Fruit fly (Drosophila melanogaster): ENCODE measurements around the gene Wnt10.

Gene Wnt10

dm6 chr2L:7387813-7388558 is 24.8 kb downstream of the Wnt10 start, which contains the start of the genes CG5149 and gudu (continued):
- TF ChIP-seq pfk (GFP tag; optimal IDR thresholded peaks at IDR 0.05), result no peak
- TF ChIP-seq chm (GFP tag; IDR thresholded peaks at IDR 0.05), result no peak
- no peak for TF ChIP-seq danr (GFP tag; IDR thresholded peaks at IDR 0.05)
- TF ChIP-seq lola (GFP tag; optimal IDR thresholded peaks at IDR 0.05), result no peak
- TF ChIP-seq gcm2 (GFP tag; optimal IDR thresholded peaks at IDR 0.05), result no peak
- TF ChIP-seq CkIIα-i1 (GFP tag; IDR thresholded peaks at IDR 0.05), result no peak
- TF ChIP-seq CG9817 (tag; optimal IDR thresholded peaks at IDR 0.05), result no peak
- TF ChIP-seq pan (optimal IDR thresholded peaks at IDR 0.05), result no peak
- TF ChIP-seq pan (GFP tag; optimal IDR thresholded peaks at IDR 0.05 in 1 of 2, IDR thresholded peaks at IDR 0.05 in 1 of 2), result no peak
- no peak for TF ChIP-seq CG11696 (GFP tag; IDR thresholded peaks at IDR 0.05)
- peak; percentile 93 for TF ChIP-seq CG13287 (GFP tag; IDR thresholded peaks at IDR 0.05; ENCODE audit: partially characterized antibody)
- no peak for TF ChIP-seq CG3726 (GFP tag; IDR thresholded peaks at IDR 0.05)
- no peak for TF ChIP-seq CG15696 (tag; optimal IDR thresholded peaks at IDR 0.05)
- TF ChIP-seq Nf-YB (GFP tag; optimal IDR thresholded peaks at IDR 0.05), result no peak
- no peak for TF ChIP-seq disco-r (GFP tag; optimal IDR thresholded peaks at IDR 0.05)
- TF ChIP-seq CG15479 (GFP tag; optimal IDR thresholded peaks at IDR 0.05), result no peak
- no peak for TF ChIP-seq schlank (tag; optimal IDR thresholded peaks at IDR 0.05)
- TF ChIP-seq Med (GFP tag), result peak; percentile 87
- no peak for TF ChIP-seq lbe (GFP tag; optimal IDR thresholded peaks at IDR 0.05)
- no peak for TF ChIP-seq bsh (GFP tag; optimal IDR thresholded peaks at IDR 0.05)
- TF ChIP-seq Fer2 (tag; optimal IDR thresholded peaks at IDR 0.05), result no peak
- TF ChIP-seq Ets65A (GFP tag), result peak; percentile 49
- no peak for TF ChIP-seq CG8281 (tag; optimal IDR thresholded peaks at IDR 0.05)
- TF ChIP-seq crol (GFP tag; IDR thresholded peaks at IDR 0.05), result no peak
- no peak for TF ChIP-seq gem (tag; optimal IDR thresholded peaks at IDR 0.05)
- TF ChIP-seq klu (GFP tag; IDR thresholded peaks at IDR 0.05), result no peak
- peak; percentile 65 for TF ChIP-seq CG12659 (GFP tag; optimal IDR thresholded peaks at IDR 0.05)
- no peak for TF ChIP-seq yki (optimal IDR thresholded peaks at IDR 0.05)
- no peak for TF ChIP-seq Tbp (GFP tag; optimal IDR thresholded peaks at IDR 0.05)
- peak; percentile 49 for TF ChIP-seq CrebB (tag; optimal IDR thresholded peaks at IDR 0.05)
- no peak for TF ChIP-seq PHDP (tag; optimal IDR thresholded peaks at IDR 0.05)
- TF ChIP-seq CG32772 (GFP tag; IDR thresholded peaks at IDR 0.05), result 0 out of 2 replicates have a peak, but pooled peaks have one; percentile 28
- peak; percentile 88; the same call in 2 of the 3 replicates for TF ChIP-seq mld (GFP tag; IDR thresholded peaks at IDR 0.05; ENCODE audit: partially characterized antibody)
- TF ChIP-seq insv (GFP tag; optimal IDR thresholded peaks at IDR 0.05), result no peak
- TF ChIP-seq CG13296 (GFP tag; optimal IDR thresholded peaks at IDR 0.05), result no peak
- TF ChIP-seq CG7556 (GFP tag; optimal IDR thresholded peaks at IDR 0.05), result no peak
- TF ChIP-seq CG12744 (GFP tag; optimal IDR thresholded peaks at IDR 0.05), result no peak
- peak; percentile 58 for TF ChIP-seq CG4617 (GFP tag; optimal IDR thresholded peaks at IDR 0.05; ENCODE audit: borderline replicate concordance)
- TF ChIP-seq onecut (GFP tag; IDR thresholded peaks at IDR 0.05), result no peak
- TF ChIP-seq Fer1 (GFP tag; optimal IDR thresholded peaks at IDR 0.05), result peak; percentile 41
- TF ChIP-seq CG5180 (GFP tag; optimal IDR thresholded peaks at IDR 0.05), result no peak
- no peak for TF ChIP-seq gce (GFP tag; IDR thresholded peaks at IDR 0.05)
- no peak for TF ChIP-seq ham (GFP tag; IDR thresholded peaks at IDR 0.05)
- TF ChIP-seq Eip74EF (GFP tag; optimal IDR thresholded peaks at IDR 0.05), result no peak
- no peak for TF ChIP-seq shn (GFP tag; optimal IDR thresholded peaks at IDR 0.05)
- TF ChIP-seq TFAM (GFP tag; optimal IDR thresholded peaks at IDR 0.05), result no peak
- TF ChIP-seq fu2 (GFP tag; optimal IDR thresholded peaks at IDR 0.05), result no peak
- no peak for TF ChIP-seq Antp (GFP tag; optimal IDR thresholded peaks at IDR 0.05)
- no peak for TF ChIP-seq CG34422 (GFP tag; IDR thresholded peaks at IDR 0.05)
- TF ChIP-seq CG7987 (GFP tag; optimal IDR thresholded peaks at IDR 0.05), result peak; percentile 24
